Worm (Caenorhabditis elegans) whole organism, young adult: ENCODE data around the gene fce-2.
A peak's percentile ranks its signal among the peaks of the same experiment; 100 is the strongest.

ENCODE experiments used
- B0336.3 ChIP-seq: fragments of 200-800 bp; sonication (Bioruptor generic); IDR thresholded peaks from 2 replicates; pipeline ENCODE4 v1.3.6; 2022; ENCODE audit warnings: missing genetic modification characterization, missing compliant biosample characterization
- K12H6.12 ChIP-seq: fragments of 200-800 bp; sonication (Bioruptor generic); optimal IDR thresholded peaks from 2 replicates; lab custom pipeline; 2018; ENCODE audit warnings: mild to moderate bottlenecking, missing genetic modification characterization, missing compliant biosample characterization
- T26A5.8 ChIP-seq: sonication (generic microtip); optimal IDR thresholded peaks from 2 replicates; lab custom pipeline; 2016; ENCODE audit warnings: missing genetic modification characterization, missing compliant biosample characterization
- Y53G8AR.9 ChIP-seq: fragments of 200-800 bp; sonication (Bioruptor generic); conservative IDR thresholded peaks from 2 replicates; pipeline ENCODE4 v1.3.6; 2022; ENCODE audit warnings: missing genetic modification reagents, missing genetic modification characterization, missing compliant biosample characterization
- Y56A3A.18 ChIP-seq: fragments of 200-800 bp; sonication (Bioruptor generic); IDR thresholded peaks from 2 replicates; pipeline ENCODE4 v1.3.6; 2022; ENCODE audit warnings: missing genetic modification reagents, missing genetic modification characterization, missing compliant biosample characterization
- Y95B8A.8 ChIP-seq: fragments of 200-800 bp; sonication (Bioruptor generic); IDR thresholded peaks from 2 replicates; pipeline ENCODE4 v1.3.6; 2022; ENCODE audit warnings: missing genetic modification reagents, missing genetic modification characterization, missing compliant biosample characterization
- ama-1 ChIP-seq, 3 experiments: fragments of 150-350 bp in 1 of 3; sonication (generic microtip) in 2 of 3; optimal IDR thresholded peaks; 2 replicates each; lab custom pipeline; 2014 to 2018; ENCODE audit warnings: missing biosample characterization in 2 of 3, missing genetic modification characterization in 2 of 3, missing genetic modification reagents in 2 of 3
- atf-7 ChIP-seq: sonication (generic microtip); optimal IDR thresholded peaks from 2 replicates; lab custom pipeline; 2017; ENCODE audit warnings: mild to moderate bottlenecking, missing genetic modification characterization, missing compliant biosample characterization
- athp-1 ChIP-seq: sonication (generic microtip); optimal IDR thresholded peaks from 2 replicates; lab custom pipeline; 2017; ENCODE audit warnings: mild to moderate bottlenecking, missing genetic modification characterization, missing compliant biosample characterization
- cebp-1 ChIP-seq, 2 experiments: fragments of 200-800 bp in 1 of 2; sonication (Bioruptor generic) in 1 of 2; sonication (generic microtip) in 1 of 2; IDR thresholded peaks in 1 of 2; optimal IDR thresholded peaks in 1 of 2; 2 replicates each; pipeline versions ENCODE4 v1.3.6 to Lab custom; 2017 to 2022; ENCODE audit warnings: missing compliant biosample characterization in 2 of 2, missing genetic modification characterization in 2 of 2, mild to moderate bottlenecking in 1 of 2, missing genetic modification reagents in 1 of 2, moderate library complexity in 1 of 2
- chd-7 ChIP-seq: sonication (generic microtip); optimal IDR thresholded peaks from 2 replicates; lab custom pipeline; 2016; ENCODE audit warnings: mild to moderate bottlenecking, missing genetic modification characterization, moderate library complexity, missing compliant biosample characterization
- egl-44 ChIP-seq: fragments of 200-800 bp; sonication (Bioruptor generic); IDR thresholded peaks from 2 replicates; pipeline ENCODE4 v1.3.6; 2022; ENCODE audit warnings: missing genetic modification reagents, missing genetic modification characterization, missing compliant biosample characterization
- gei-17 ChIP-seq: fragments of 200-800 bp; sonication (Bioruptor generic); optimal IDR thresholded peaks from 2 replicates; lab custom pipeline; 2018; ENCODE audit warnings: mild to moderate bottlenecking, missing genetic modification characterization, missing compliant biosample characterization
- let-607 ChIP-seq, 2 experiments: fragments of 200-800 bp in 1 of 2; sonication (Bioruptor generic) in 1 of 2; sonication (generic microtip) in 1 of 2; optimal IDR thresholded peaks; 2 replicates each; lab custom pipeline; 2016 to 2018; ENCODE audit warnings: mild to moderate bottlenecking in 2 of 2, missing compliant biosample characterization in 2 of 2, missing genetic modification characterization in 2 of 2, moderate library complexity in 2 of 2, missing genotype in 1 of 2
- lin-40 ChIP-seq: sonication (generic microtip); optimal IDR thresholded peaks from 2 replicates; lab custom pipeline; 2016; ENCODE audit warnings: missing genetic modification characterization, mild to moderate bottlenecking, missing compliant biosample characterization, missing genotype, missing genetic modification reagents
- lin-54 ChIP-seq: fragments of 200-800 bp; sonication (Bioruptor generic); optimal IDR thresholded peaks from 2 replicates; lab custom pipeline; 2018; ENCODE audit warnings: mild to moderate bottlenecking, missing genetic modification characterization, missing compliant biosample characterization
- madf-10 ChIP-seq: sonication (generic microtip); optimal IDR thresholded peaks from 2 replicates; lab custom pipeline; 2016; ENCODE audit warnings: mild to moderate bottlenecking, missing genetic modification characterization, missing compliant biosample characterization
- mcd-1 ChIP-seq: fragments of 200-800 bp; sonication (Bioruptor generic); IDR thresholded peaks from 2 replicates; pipeline ENCODE4 v1.3.6; 2022; ENCODE audit warnings: missing genetic modification reagents, missing genetic modification characterization, missing compliant biosample characterization
- mes-4 ChIP-seq: sonication (generic microtip); optimal IDR thresholded peaks from 2 replicates; lab custom pipeline; 2016; ENCODE audit warnings: missing genotype, missing genetic modification characterization, missing compliant biosample characterization
- mxl-1 ChIP-seq: sonication (generic microtip); optimal IDR thresholded peaks from 2 replicates; lab custom pipeline; 2016; ENCODE audit warnings: missing genetic modification characterization, missing compliant biosample characterization
- nfya-1 ChIP-seq: sonication (generic microtip); optimal IDR thresholded peaks from 2 replicates; lab custom pipeline; 2017; ENCODE audit warnings: antibody characterized with exemption, missing compliant biosample characterization, missing genetic modification characterization, borderline replicate concordance; ENCODE audit not compliant: insufficient read depth
- nfya-2 ChIP-seq: fragments of 200-800 bp; sonication (Bioruptor generic); IDR thresholded peaks from 2 replicates; pipeline ENCODE4 v1.3.6; 2022; ENCODE audit warnings: missing genetic modification reagents, missing genetic modification characterization, missing compliant biosample characterization
- nhr-80 ChIP-seq: sonication (generic microtip); optimal IDR thresholded peaks from 2 replicates; lab custom pipeline; 2016; ENCODE audit warnings: missing genetic modification characterization, missing compliant biosample characterization
- nhr-90 ChIP-seq: sonication (generic microtip); optimal IDR thresholded peaks from 2 replicates; lab custom pipeline; 2016; ENCODE audit warnings: missing genotype, mild to moderate bottlenecking, missing genetic modification characterization, missing compliant biosample characterization
- pbrm-1 ChIP-seq: fragments of 200-800 bp; sonication (Bioruptor generic); IDR thresholded peaks from 2 replicates; pipeline ENCODE4 v1.3.6; 2022; ENCODE audit warnings: missing genetic modification reagents, missing genetic modification characterization, missing compliant biosample characterization
- pha-4 ChIP-seq: fragments of 150-350 bp; sonication (generic microtip); optimal IDR thresholded peaks from 2 replicates; lab custom pipeline; 2014; ENCODE audit warnings: missing biosample characterization, missing genetic modification reagents, missing genetic modification characterization
- sea-2 ChIP-seq: fragments of 200-800 bp; sonication (Bioruptor generic); IDR thresholded peaks from 2 replicates; pipeline ENCODE4 v1.3.6; 2022; ENCODE audit warnings: missing genetic modification characterization, missing compliant biosample characterization
- snpc-1.1 ChIP-seq: sonication (generic microtip); optimal IDR thresholded peaks from 2 replicates; lab custom pipeline; 2017; ENCODE audit warnings: missing genetic modification characterization, mild to moderate bottlenecking, missing compliant biosample characterization, antibody characterized with exemption, moderate library complexity, missing genotype, missing genetic modification reagents; ENCODE audit not compliant: insufficient read depth
- snpc-3.4 ChIP-seq: sonication (generic microtip); optimal IDR thresholded peaks from 2 replicates; lab custom pipeline; 2017; ENCODE audit warnings: missing genetic modification characterization, mild to moderate bottlenecking, missing compliant biosample characterization, antibody characterized with exemption, moderate library complexity, missing genotype, missing genetic modification reagents
- snpc-4 ChIP-seq, 5 experiments: fragments of 150-350 bp in 1 of 5; sonication (generic microtip) in 4 of 5; optimal IDR thresholded peaks; 2 replicates each; lab custom pipeline; 2014 to 2018; ENCODE audit warnings: missing genetic modification characterization in 5 of 5, missing biosample characterization in 3 of 5, antibody characterized with exemption in 2 of 5, mild to moderate bottlenecking in 2 of 5, missing compliant biosample characterization in 2 of 5, missing genotype in 2 of 5, moderate library complexity in 2 of 5, missing genetic modification reagents in 1 of 5
- somi-1 ChIP-seq: fragments of 200-800 bp; sonication (Bioruptor generic); optimal IDR thresholded peaks from 2 replicates; lab custom pipeline; 2018; ENCODE audit warnings: mild to moderate bottlenecking, missing genetic modification characterization, missing compliant biosample characterization
- sptf-2 ChIP-seq: fragments of 200-800 bp; sonication (Bioruptor generic); optimal IDR thresholded peaks from 2 replicates; lab custom pipeline; 2018; ENCODE audit warnings: mild to moderate bottlenecking, missing genetic modification characterization, missing compliant biosample characterization
- tbp1 ChIP-seq: fragments of 200-800 bp; sonication (Bioruptor generic); optimal IDR thresholded peaks from 2 replicates; lab custom pipeline; 2018; ENCODE audit warnings: mild to moderate bottlenecking, missing genetic modification characterization, missing compliant biosample characterization
- tlf-1 ChIP-seq: fragments of 200-800 bp; sonication (Bioruptor generic); optimal IDR thresholded peaks from 2 replicates; lab custom pipeline; 2018; ENCODE audit warnings: mild to moderate bottlenecking, missing genetic modification characterization, missing compliant biosample characterization
- unc-62 ChIP-seq: fragments of 150-350 bp; optimal IDR thresholded peaks from 2 replicates; lab custom pipeline; 2014; ENCODE audit warnings: missing biosample characterization, missing genetic modification reagents, missing genetic modification characterization
- ztf-22 ChIP-seq: fragments of 200-800 bp; sonication (Bioruptor generic); optimal IDR thresholded peaks from 2 replicates; lab custom pipeline; 2018; ENCODE audit warnings: mild to moderate bottlenecking, missing genetic modification characterization, moderate library complexity, missing compliant biosample characterization
- ztf-26 ChIP-seq: sonication (generic microtip); optimal IDR thresholded peaks from 2 replicates; lab custom pipeline; 2017; ENCODE audit warnings: missing genetic modification characterization, missing compliant biosample characterization
- ztf-28 ChIP-seq: fragments of 200-800 bp; sonication (Bioruptor generic); IDR thresholded peaks from 2 replicates; pipeline ENCODE4 v1.3.6; 2022; ENCODE audit warnings: missing genetic modification reagents, missing genetic modification characterization, missing compliant biosample characterization

Gene fce-2

DNA sequence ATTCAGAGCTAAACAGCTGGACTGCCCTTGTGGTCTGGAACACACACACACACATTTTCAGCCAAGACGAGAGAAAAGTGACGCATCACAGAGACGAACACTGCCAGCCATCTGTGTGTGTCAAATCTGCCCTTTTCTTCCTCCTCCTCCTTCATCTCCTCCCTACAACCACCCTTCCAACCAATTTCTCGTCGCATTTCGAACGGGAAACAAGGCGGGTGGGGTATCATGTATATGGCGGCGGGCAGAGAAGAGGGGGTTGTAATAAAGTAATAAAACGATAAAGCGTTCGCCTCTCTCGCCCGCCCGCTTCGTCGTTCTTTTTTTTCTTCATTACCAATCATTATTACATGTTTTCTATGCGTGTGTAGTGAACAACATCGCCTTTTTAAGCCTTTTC lies 14.8 kb upstream of the fce-2 start (continued):
- TF ChIP-seq atf-7 = no peak
- 0 out of 2 replicates have a peak, but pooled peaks have one; percentile 38 for TF ChIP-seq sea-2
- TF ChIP-seq lin-40 (tag; lab: Kevin White, UChicago) = no peak
- TF ChIP-seq sptf-2 (GFP tag; lab: Kevin White, UChicago) = no peak
- no peak for TF ChIP-seq B0336.3
- TF ChIP-seq madf-10 (tag; lab: Kevin White, UChicago) = no peak
- no peak for TF ChIP-seq gei-17 (GFP tag; lab: Kevin White, UChicago)

ce11 chrV:20411659-20412058 lies 13.4 kb upstream of the fce-2 start, which contains the start of gene F53H2.3:
Gene F53H2.3, minus strand, starts transcription at chrV:20411759.
- TF ChIP-seq athp-1 = no peak
- TF ChIP-seq K12H6.12 (tag; lab: Kevin White, UChicago) = no peak
- TF ChIP-seq atf-7 = no peak
- TF ChIP-seq chd-7 (tag; lab: Kevin White, UChicago) = no peak
- no peak for TF ChIP-seq somi-1
- TF ChIP-seq ztf-28 (GFP tag; lab: Robert Waterston, UW) = no peak
- TF ChIP-seq sea-2 = no peak

- TF ChIP-seq ztf-22 (GFP tag; lab: Kevin White, UChicago) (peak; percentile 36), Y95B8A.8 (GFP tag; lab: Robert Waterston, UW) (no peak), mes-4 (tag; lab: Kevin White, UChicago) (no peak), madf-10 (tag; lab: Kevin White, UChicago) (peak; percentile 26), nhr-90 (tag; lab: Kevin White, UChicago) (peak; percentile 16), tlf-1 (GFP tag; lab: Kevin White, UChicago) (peak; percentile 19), pha-4 (no peak), nhr-80 (tag; lab: Kevin White, UChicago) (peak; percentile 54), nfya-1 (tag; lab: Kevin White, UChicago) (no peak), egl-44 (0 out of 2 replicates have a peak, but pooled peaks have one; percentile 47), chd-7 (tag; lab: Kevin White, UChicago) (peak; percentile 48), unc-62 (GFP tag; lab: Kevin White, UChicago) (peak; percentile 42), atf-7 (peak; percentile 62), mxl-1 (no peak), ama-1 (optimal IDR thresholded peaks at IDR 0.05; lab: Kevin White, UChicago) (peak; percentile 56), ama-1 (GFP tag; optimal IDR thresholded peaks at IDR 0.05; lab: Kevin White, UChicago) (no peak), Y56A3A.18 (GFP tag; lab: Robert Waterston, UW) (peak; percentile 49; the same call in 1 of the 2 replicates), let-607 (tag; optimal IDR thresholded peaks at IDR 0.05; lab: Kevin White, UChicago) (peak in 1 of 2 experiments; percentile 11), lin-40 (tag; lab: Kevin White, UChicago) (peak; percentile 1), Y53G8AR.9 (GFP tag; lab: Robert Waterston, UW) (peak; percentile 64; the same call in 1 of the 2 replicates), mcd-1 (GFP tag; lab: Robert Waterston, UW) (0 out of 2 replicates have a peak, but pooled peaks have one; percentile 13), snpc-1.1 (tag; lab: Kevin White, UChicago) (no peak), cebp-1 (GFP tag; IDR thresholded peaks at IDR 0.05; lab: Robert Waterston, UW) (no peak), cebp-1 (tag; optimal IDR thresholded peaks at IDR 0.05; lab: Kevin White, UChicago) (peak; percentile 34)
Observed at ce11 chrV:20412225-20412624, 12.9 kb upstream of the fce-2 start.

DNA sequence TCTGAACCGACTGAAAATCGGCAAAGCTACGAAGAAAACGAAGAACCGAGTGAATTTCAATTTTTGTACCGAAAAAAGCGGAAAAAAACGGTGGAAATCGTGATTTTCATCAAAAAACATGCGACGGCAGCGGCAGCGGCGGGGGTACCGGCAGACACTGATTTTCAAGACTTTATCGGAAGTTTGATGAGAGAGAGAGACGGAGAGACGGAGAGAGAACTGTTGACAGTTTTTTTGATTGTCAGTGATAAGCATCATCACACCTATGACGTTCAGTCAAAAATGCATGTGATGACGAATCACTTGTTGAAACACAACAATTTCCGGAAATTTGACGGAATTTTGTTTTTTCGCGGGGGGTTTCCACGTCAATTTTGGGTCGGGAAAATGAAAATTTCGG lies 11.7 kb upstream of the fce-2 start:
- TF ChIP-seq let-607 (tag; optimal IDR thresholded peaks at IDR 0.05; lab: Kevin White, UChicago) (peak in 1 of 2 experiments; percentile 5), atf-7 (peak; percentile 76), Y56A3A.18 (GFP tag; lab: Robert Waterston, UW) (no peak), ama-1 (optimal IDR thresholded peaks at IDR 0.05; lab: Kevin White, UChicago) (no peak), ama-1 (GFP tag; optimal IDR thresholded peaks at IDR 0.05; lab: Kevin White, UChicago) (no peak), nhr-90 (tag; lab: Kevin White, UChicago) (peak; percentile 32), ztf-22 (GFP tag; lab: Kevin White, UChicago) (peak; percentile 46), ztf-26 (tag; lab: Kevin White, UChicago) (peak; percentile 30), unc-62 (GFP tag; lab: Kevin White, UChicago) (peak; percentile 94), snpc-3.4 (no peak), T26A5.8 (no peak), cebp-1 (GFP tag; IDR thresholded peaks at IDR 0.05; lab: Robert Waterston, UW) (peak; percentile 7; the same call in 1 of the 2 replicates), cebp-1 (tag; optimal IDR thresholded peaks at IDR 0.05; lab: Kevin White, UChicago) (no peak), snpc-4 (GFP tag; optimal IDR thresholded peaks at IDR 0.05; lab: Kevin White, UChicago) (no peak), snpc-4 (tag; optimal IDR thresholded peaks at IDR 0.05; lab: Kevin White, UChicago) (peak in 1 of 4 experiments; percentile 6), Y53G8AR.9 (GFP tag; lab: Robert Waterston, UW) (0 out of 2 replicates have a peak, but pooled peaks have one; percentile 32), chd-7 (tag; lab: Kevin White, UChicago) (peak; percentile 48), nfya-2 (GFP tag; lab: Robert Waterston, UW) (no peak), tbp1 (GFP tag; lab: Kevin White, UChicago) (peak; percentile 26), lin-40 (tag; lab: Kevin White, UChicago) (peak; percentile 23), somi-1 (no peak), lin-54 (GFP tag; lab: Kevin White, UChicago) (peak; percentile 1), pbrm-1 (GFP tag; lab: Robert Waterston, UW) (no peak), madf-10 (tag; lab: Kevin White, UChicago) (peak; percentile 59)
